Worm (Caenorhabditis elegans): ENCODE measurements around the gene Y57G11C.33.

- TF ChIP-seq ztf-29 (GFP tag; IDR thresholded peaks at IDR 0.05), result no peak
- TF ChIP-seq klf-2 (GFP tag; conservative IDR thresholded peaks at IDR 0.05), result no peak
- TF ChIP-seq flt-1 (GFP tag; IDR thresholded peaks at IDR 0.05), result no peak
- TF ChIP-seq tab-1 (GFP tag; IDR thresholded peaks at IDR 0.05), result no peak
- TF ChIP-seq med-1 (GFP tag; optimal IDR thresholded peaks at IDR 0.05; ENCODE audit: insufficient read depth), result no peak
Measured at ce11 chrIV:14621117-14621516, 35.8 kb upstream of the Y57G11C.33 start.
